Fruit fly (Drosophila melanogaster): ENCODE data around the gene CG14384.
A peak's percentile ranks its signal among the peaks of the same experiment; 100 is the strongest.

CG14384 gene

DNA sequence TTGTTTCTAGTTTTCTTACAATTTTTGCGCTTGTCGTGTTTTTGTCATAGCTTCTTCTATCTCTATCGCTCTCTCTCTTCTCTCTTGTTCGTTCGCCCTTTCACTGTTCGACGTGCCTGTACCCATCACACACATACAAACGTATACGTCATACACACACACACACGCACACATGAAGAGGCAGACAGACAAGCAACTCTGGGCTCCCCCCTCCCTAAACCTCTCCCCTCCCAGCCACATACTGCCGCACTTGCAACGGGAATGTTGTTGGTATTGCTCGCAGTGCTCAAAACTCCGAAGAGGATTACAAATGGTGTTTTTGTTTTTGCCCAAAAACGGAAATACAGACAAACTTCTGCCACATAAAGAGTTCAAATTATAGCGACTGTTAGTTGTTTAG lies 45.5 kb upstream of the CG14384 start (continued):
- peak; percentile 90 for TF ChIP-seq cg (GFP tag; optimal IDR thresholded peaks at IDR 0.05)
- 0 out of 3 replicates have a peak, but pooled peaks have one; percentile 24 for TF ChIP-seq Opbp (GFP tag; IDR thresholded peaks at IDR 0.05; ENCODE audit: partially characterized antibody)
- TF ChIP-seq Scr (GFP tag; IDR thresholded peaks at IDR 0.05; ENCODE audit: partially characterized antibody), result peak; percentile 22; the same call in 1 of the 2 replicates
- TF ChIP-seq ap (GFP tag; IDR thresholded peaks at IDR 0.05), result no peak
- TF ChIP-seq gcm (GFP tag; optimal IDR thresholded peaks at IDR 0.05), result no peak
- TF ChIP-seq Mes4 (GFP tag; optimal IDR thresholded peaks at IDR 0.05), result no peak
- peak; percentile 18; the same call in 1 of the 3 replicates for TF ChIP-seq ci (GFP tag; IDR thresholded peaks at IDR 0.05)
- peak; percentile 48 for TF ChIP-seq Blimp-1 (GFP tag; optimal IDR thresholded peaks at IDR 0.05)
- peak; percentile 46 for TF ChIP-seq sens (GFP tag)
- TF ChIP-seq CG15601 (tag; optimal IDR thresholded peaks at IDR 0.05), result no peak
- no peak for TF ChIP-seq hkb (optimal IDR thresholded peaks at IDR 0.05)
- 0 out of 2 replicates have a peak, but pooled peaks have one; percentile 9 for TF ChIP-seq hkb (GFP tag; IDR thresholded peaks at IDR 0.05)
- TF ChIP-seq grn (GFP tag; optimal IDR thresholded peaks at IDR 0.05), result no peak
- peak; percentile 48; the same call in 1 of the 2 replicates for TF ChIP-seq rib (GFP tag; IDR thresholded peaks at IDR 0.05)
- no peak for TF ChIP-seq CG12236 (GFP tag; optimal IDR thresholded peaks at IDR 0.05)
- TF ChIP-seq Eip74EF (GFP tag; optimal IDR thresholded peaks at IDR 0.05), result no peak
- TF ChIP-seq H15 (GFP tag; IDR thresholded peaks at IDR 0.05), result 0 out of 3 replicates have a peak, but pooled peaks have one; percentile 24
- 0 out of 2 replicates have a peak, but pooled peaks have one; percentile 24 for TF ChIP-seq wdn (GFP tag; IDR thresholded peaks at IDR 0.05)
- peak; percentile 24 for TF ChIP-seq kni (GFP tag; optimal IDR thresholded peaks at IDR 0.05)
- TF ChIP-seq mam (GFP tag; optimal IDR thresholded peaks at IDR 0.05), result no peak
- TF ChIP-seq sd (tag; optimal IDR thresholded peaks at IDR 0.05), result peak; percentile 43
- TF ChIP-seq nerfin-1 (tag; optimal IDR thresholded peaks at IDR 0.05), result peak; percentile 58
- TF ChIP-seq CG13894 (tag; optimal IDR thresholded peaks at IDR 0.05), result no peak
- peak; percentile 18 for TF ChIP-seq CG5180 (GFP tag; optimal IDR thresholded peaks at IDR 0.05)
- 0 out of 3 replicates have a peak, but pooled peaks have one; percentile 39 for TF ChIP-seq Dbx (GFP tag; IDR thresholded peaks at IDR 0.05)
- peak; percentile 72 for TF ChIP-seq CG2116 (GFP tag; optimal IDR thresholded peaks at IDR 0.05)
- 0 out of 3 replicates have a peak, but pooled peaks have one; percentile 44 for TF ChIP-seq CG6175 (GFP tag; IDR thresholded peaks at IDR 0.05)
- TF ChIP-seq tna (GFP tag; IDR thresholded peaks at IDR 0.05; ENCODE audit: partially characterized antibody), result peak; percentile 20; the same call in 1 of the 2 replicates

DNA sequence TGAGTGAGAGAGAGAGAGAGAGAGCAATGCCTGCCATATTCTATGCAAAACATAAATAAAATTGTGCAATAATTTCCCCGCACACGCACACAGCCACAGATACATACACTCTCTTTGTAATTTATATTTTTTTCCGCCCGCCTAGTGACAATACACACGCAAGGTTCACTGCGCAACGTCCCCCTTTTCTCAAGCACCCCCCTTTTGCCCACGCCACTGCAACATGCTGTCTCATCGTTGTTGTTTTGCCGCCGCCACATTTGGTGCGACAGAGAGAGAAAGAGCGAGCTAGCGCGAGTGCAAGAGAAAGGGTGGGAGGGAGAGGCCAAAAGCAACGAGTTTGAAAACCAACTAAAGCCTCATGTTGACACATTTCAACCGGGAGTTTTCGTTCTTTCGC lies 44.8 kb upstream of the CG14384 start:
- peak; percentile 40 for TF ChIP-seq pnt (GFP tag; optimal IDR thresholded peaks at IDR 0.05)
- TF ChIP-seq CG17612 (GFP tag; IDR thresholded peaks at IDR 0.05), result no peak
- peak; percentile 26 for TF ChIP-seq HLHmδ (GFP tag; optimal IDR thresholded peaks at IDR 0.05)
- TF ChIP-seq mirr (GFP tag; optimal IDR thresholded peaks at IDR 0.05), result peak; percentile 3
- peak; percentile 71 for TF ChIP-seq scrt (GFP tag; optimal IDR thresholded peaks at IDR 0.05)
- no peak for TF ChIP-seq br (optimal IDR thresholded peaks at IDR 0.05)
- peak; percentile 62 for TF ChIP-seq Ets65A (GFP tag)
- TF ChIP-seq CG11085 (GFP tag; IDR thresholded peaks at IDR 0.05), result 0 out of 2 replicates have a peak, but pooled peaks have one; percentile 39
- peak; percentile 53 for TF ChIP-seq slp2 (GFP tag; optimal IDR thresholded peaks at IDR 0.05)
- peak; percentile 18 for TF ChIP-seq CG4328 (GFP tag; optimal IDR thresholded peaks at IDR 0.05)
- no peak for TF ChIP-seq gem (tag; optimal IDR thresholded peaks at IDR 0.05)
- 0 out of 2 replicates have a peak, but pooled peaks have one; percentile 17 for TF ChIP-seq bbx (GFP tag; IDR thresholded peaks at IDR 0.05; ENCODE audit: partially characterized antibody)
- TF ChIP-seq Oli (tag; optimal IDR thresholded peaks at IDR 0.05), result peak; percentile 38
- no peak for TF ChIP-seq CG15011 (GFP tag; optimal IDR thresholded peaks at IDR 0.05)
- TF ChIP-seq CG7556 (GFP tag; optimal IDR thresholded peaks at IDR 0.05), result peak; percentile 19
- TF ChIP-seq CG14710 (tag; optimal IDR thresholded peaks at IDR 0.05), result no peak
- TF ChIP-seq CG17829 (tag; optimal IDR thresholded peaks at IDR 0.05), result peak; percentile 45
- TF ChIP-seq CG12155 (GFP tag; optimal IDR thresholded peaks at IDR 0.05), result peak; percentile 94
- TF ChIP-seq cg (GFP tag; optimal IDR thresholded peaks at IDR 0.05), result peak; percentile 77
- TF ChIP-seq sd (tag; optimal IDR thresholded peaks at IDR 0.05), result no peak
- peak; percentile 51 for TF ChIP-seq Bdp1 (GFP tag; optimal IDR thresholded peaks at IDR 0.05)
- no peak for TF ChIP-seq ro (GFP tag; IDR thresholded peaks at IDR 0.05)
- no peak for TF ChIP-seq dmrt99B (tag; optimal IDR thresholded peaks at IDR 0.05)
- TF ChIP-seq knrl (GFP tag; IDR thresholded peaks at IDR 0.05; ENCODE audit: partially characterized antibody), result peak; percentile 16; the same call in 1 of the 3 replicates

Measured in whole organism, embryonic.